Worm (Caenorhabditis elegans) whole organism, L1 larva: ENCODE measurements around the gene aat-1.

Experiments
- ceh-82 ChIP-seq, 3 experiments: fragments of 150-350 bp in 1 of 3; sonication (generic microtip) in 2 of 3; optimal IDR thresholded peaks; 2 replicates each; lab custom pipeline; 2014 to 2017; ENCODE audit warnings: missing biosample characterization in 3 of 3, missing genetic modification characterization in 3 of 3
- nhr-28 ChIP-seq: fragments of 150-350 bp; optimal IDR thresholded peaks from 2 replicates; lab custom pipeline; 2014; ENCODE audit warnings: missing biosample characterization, missing genetic modification characterization

DNA sequence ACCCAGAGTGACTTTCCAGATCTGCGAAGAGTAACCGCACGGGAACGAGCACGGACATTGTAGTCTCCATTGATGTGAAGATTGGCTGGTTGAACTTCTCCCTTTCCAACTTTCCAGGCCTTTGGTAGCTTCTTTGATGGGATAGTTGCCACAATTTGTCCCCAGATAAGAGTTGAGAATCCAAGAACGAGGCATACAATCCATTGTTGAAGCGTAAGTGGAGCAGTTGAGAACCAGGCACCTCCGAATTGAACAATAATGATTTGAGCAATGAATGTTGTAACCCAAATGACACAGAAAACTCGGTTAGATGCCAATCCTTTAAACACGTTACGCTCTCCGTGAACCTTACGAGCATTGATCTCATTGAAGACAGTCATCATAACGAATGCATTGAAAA, 25.5 kb upstream of the aat-1 start:
- TF ChIP-seq nhr-28, result no peak
- no peak for TF ChIP-seq ceh-82 (tag; optimal IDR thresholded peaks at IDR 0.05; lab: Kevin White, UChicago)
